Fruit fly (Drosophila melanogaster): Measurements from ENCODE around the gene BuGZ.

- TF ChIP-seq Eip75B (GFP tag; optimal IDR thresholded peaks at IDR 0.05): no peak
- TF ChIP-seq Blimp-1 (GFP tag; optimal IDR thresholded peaks at IDR 0.05): no peak
- TF ChIP-seq topi (GFP tag; optimal IDR thresholded peaks at IDR 0.05): no peak
Measured at dm6 chr2L:16791345-16791744, 48.1 kb downstream of the BuGZ start, which contains the start of gene CG17928.
